Worm (Caenorhabditis elegans) whole organism, L4 larva: ENCODE measurements around the gene ZK370.4.

ENCODE experiments used
- F26F4.8 ChIP-seq: fragments of 200-800 bp; sonication (Bioruptor generic); conservative IDR thresholded peaks from 2 replicates; pipeline ENCODE4 v1.3.6; 2022; ENCODE audit warnings: missing genetic modification characterization, missing compliant biosample characterization
- F37D6.2 ChIP-seq: sonication (generic microtip); optimal IDR thresholded peaks from 2 replicates; lab custom pipeline; 2016; ENCODE audit warnings: mild to moderate bottlenecking, missing genetic modification characterization, missing compliant biosample characterization
- F44E2.7 ChIP-seq: fragments of 200-800 bp; sonication (Bioruptor generic); IDR thresholded peaks from 2 replicates; pipeline ENCODE4 v2.1.2; 2022; ENCODE audit warnings: missing genetic modification characterization, missing compliant biosample characterization
- T20F7.1 ChIP-seq: fragments of 200-800 bp; sonication (Bioruptor generic); optimal IDR thresholded peaks from 2 replicates; lab custom pipeline; 2018; ENCODE audit warnings: mild to moderate bottlenecking, missing genetic modification characterization, missing compliant biosample characterization
- ZK337.2 ChIP-seq: fragments of 200-800 bp; sonication (Bioruptor generic); IDR thresholded peaks from 2 replicates; pipeline ENCODE4 v1.3.6; 2022; ENCODE audit warnings: missing genetic modification reagents, missing genetic modification characterization, missing compliant biosample characterization
- aha-1 ChIP-seq: fragments of 150-350 bp; peaks from one replicate; lab custom pipeline; 2014; ENCODE audit warnings: missing biosample characterization, missing genetic modification characterization
- aly-2 ChIP-seq: sonication (generic microtip); optimal IDR thresholded peaks from 2 replicates; lab custom pipeline; 2018; ENCODE audit warnings: missing biosample characterization, missing genetic modification characterization
- ama-1 ChIP-seq: fragments of 150-350 bp; optimal IDR thresholded peaks from 2 replicates; lab custom pipeline; 2014; ENCODE audit warnings: inconsistent platforms, mixed read lengths
- ceh-20 ChIP-seq: fragments of 200-800 bp; sonication (Bioruptor generic); IDR thresholded peaks from 2 replicates; pipeline ENCODE4 v1.3.6; 2022; ENCODE audit warnings: missing genetic modification reagents, missing genetic modification characterization, missing compliant biosample characterization
- daf-16 ChIP-seq, 3 experiments: sonication (generic microtip); optimal IDR thresholded peaks; 2 replicates each; lab custom pipeline; 2016 to 2017; ENCODE audit warnings: missing genetic modification characterization in 3 of 3, missing genetic modification reagents in 3 of 3, mild to moderate bottlenecking in 2 of 3, missing compliant biosample characterization in 2 of 3, missing biosample characterization in 1 of 3, moderate library complexity in 1 of 3
- dmd-6 ChIP-seq: fragments of 200-800 bp; sonication (Bioruptor generic); IDR thresholded peaks from 2 replicates; pipeline ENCODE4 v1.3.6; 2022; ENCODE audit warnings: missing genetic modification reagents, missing genetic modification characterization, missing compliant biosample characterization
- dve-1 ChIP-seq: sonication (generic microtip); optimal IDR thresholded peaks from 2 replicates; lab custom pipeline; 2017; ENCODE audit warnings: antibody characterized with exemption, mild to moderate bottlenecking, missing genetic modification characterization, missing compliant biosample characterization; ENCODE audit not compliant: insufficient read depth
- fkh-10 ChIP-seq: fragments of 150-350 bp; optimal IDR thresholded peaks from 2 replicates; lab custom pipeline; 2014; ENCODE audit warnings: missing biosample characterization, missing genetic modification reagents, missing genetic modification characterization
- gei-8 ChIP-seq: fragments of 200-800 bp; sonication (Bioruptor generic); optimal IDR thresholded peaks from 2 replicates; lab custom pipeline; 2018; ENCODE audit warnings: mild to moderate bottlenecking, missing genetic modification characterization, missing compliant biosample characterization
- hif-1 ChIP-seq, 2 experiments: sonication (generic microtip); optimal IDR thresholded peaks; 2 replicates each; lab custom pipeline; 2016 to 2017; ENCODE audit warnings: missing compliant biosample characterization in 2 of 2, missing genetic modification characterization in 2 of 2, missing genetic modification reagents in 2 of 2, missing genotype in 2 of 2, mild to moderate bottlenecking in 1 of 2
- hlh-11 ChIP-seq: fragments of 200-800 bp; sonication (Bioruptor generic); optimal IDR thresholded peaks from 2 replicates; lab custom pipeline; 2018; ENCODE audit warnings: mild to moderate bottlenecking, missing genetic modification characterization, missing compliant biosample characterization
- hlh-30 ChIP-seq: sonication (generic microtip); optimal IDR thresholded peaks from 2 replicates; lab custom pipeline; 2017; ENCODE audit warnings: antibody characterized with exemption, mild to moderate bottlenecking, missing genetic modification characterization, missing compliant biosample characterization; ENCODE audit not compliant: insufficient read depth
- lim-7 ChIP-seq: fragments of 200-800 bp; sonication (Bioruptor generic); IDR thresholded peaks from 2 replicates; pipeline ENCODE4 v1.3.6; 2022; ENCODE audit warnings: missing genetic modification characterization, missing compliant biosample characterization
- lin-1 ChIP-seq: fragments of 200-800 bp; sonication (Bioruptor generic); IDR thresholded peaks from 2 replicates; pipeline ENCODE4 v1.3.6; 2022; ENCODE audit warnings: missing genetic modification reagents, missing genetic modification characterization, missing compliant biosample characterization
- lin-13 ChIP-seq: fragments of 150-350 bp; optimal IDR thresholded peaks from 2 replicates; lab custom pipeline; 2014; ENCODE audit warnings: missing biosample characterization, missing genetic modification reagents, missing genetic modification characterization
- lin-38 ChIP-seq: fragments of 200-800 bp; sonication (Bioruptor generic); IDR thresholded peaks from 2 replicates; pipeline ENCODE4 v1.3.6; 2022; ENCODE audit warnings: missing genetic modification reagents, missing genetic modification characterization, missing compliant biosample characterization
- madf-5 ChIP-seq, 2 experiments: fragments of 200-800 bp; sonication (Bioruptor generic); IDR thresholded peaks; 2 replicates each; pipeline ENCODE4 v1.3.6; 2022; ENCODE audit warnings: missing compliant biosample characterization in 2 of 2, missing genetic modification characterization in 2 of 2
- mep-1 ChIP-seq: fragments of 150-350 bp; sonication (generic microtip); optimal IDR thresholded peaks from 3 replicates; lab custom pipeline; 2014; ENCODE audit warnings: missing biosample characterization, missing genetic modification characterization
- mxl-2 ChIP-seq: fragments of 200-800 bp; sonication (Bioruptor generic); conservative IDR thresholded peaks from 2 replicates; pipeline ENCODE4 v1.3.6; 2022; ENCODE audit warnings: missing genetic modification reagents, missing genetic modification characterization, missing compliant biosample characterization
- nhr-10 ChIP-seq: fragments of 150-350 bp; optimal IDR thresholded peaks from 2 replicates; lab custom pipeline; 2014; ENCODE audit warnings: missing biosample characterization, missing genetic modification characterization
- nhr-102 ChIP-seq: sonication (generic microtip); optimal IDR thresholded peaks from 2 replicates; lab custom pipeline; 2016; ENCODE audit warnings: mild to moderate bottlenecking, missing genetic modification characterization, moderate library complexity, missing compliant biosample characterization
- nhr-11 ChIP-seq: fragments of 150-350 bp; optimal IDR thresholded peaks from 2 replicates; lab custom pipeline; 2014; ENCODE audit warnings: missing biosample characterization, missing genetic modification characterization
- nhr-25 ChIP-seq: sonication (generic microtip); optimal IDR thresholded peaks from 2 replicates; lab custom pipeline; 2017; ENCODE audit warnings: missing genetic modification characterization, mild to moderate bottlenecking, missing compliant biosample characterization, antibody characterized with exemption, moderate library complexity, borderline replicate concordance; ENCODE audit not compliant: insufficient read depth
- nhr-28 ChIP-seq: fragments of 150-350 bp; optimal IDR thresholded peaks from 2 replicates; lab custom pipeline; 2014; ENCODE audit warnings: missing biosample characterization, missing genetic modification characterization
- nhr-42 ChIP-seq: fragments of 200-800 bp; sonication (Bioruptor generic); IDR thresholded peaks from 2 replicates; pipeline ENCODE4 v1.3.6; 2022; ENCODE audit warnings: missing genetic modification characterization, missing compliant biosample characterization
- nhr-6 ChIP-seq: fragments of 150-350 bp; optimal IDR thresholded peaks from 2 replicates; lab custom pipeline; 2014; ENCODE audit warnings: missing biosample characterization, missing genetic modification characterization
- pha-4 ChIP-seq, 2 experiments: fragments of 150-350 bp in 1 of 2; fragments of 200-800 bp in 1 of 2; sonication (Bioruptor generic) in 1 of 2; IDR thresholded peaks in 1 of 2; optimal IDR thresholded peaks in 1 of 2; 2 replicates each; pipeline versions ENCODE4 v1.3.6 to Lab custom; 2014 to 2022; ENCODE audit warnings: missing genetic modification characterization in 2 of 2, missing genetic modification reagents in 2 of 2, missing biosample characterization in 1 of 2, missing compliant biosample characterization in 1 of 2
- php-3 ChIP-seq: fragments of 200-800 bp; sonication (Bioruptor generic); IDR thresholded peaks from 2 replicates; pipeline ENCODE4 v1.3.6; 2022; ENCODE audit warnings: missing genetic modification reagents, missing genetic modification characterization, missing compliant biosample characterization
- saeg-2 ChIP-seq: fragments of 200-800 bp; sonication (Bioruptor generic); IDR thresholded peaks from 2 replicates; pipeline ENCODE4 v1.3.6; 2022; ENCODE audit warnings: missing genetic modification reagents, missing genetic modification characterization, missing compliant biosample characterization
- skn-1 ChIP-seq: fragments of 150-350 bp; optimal IDR thresholded peaks from 2 replicates; lab custom pipeline; 2014; ENCODE audit warnings: missing biosample characterization, missing genetic modification characterization
- tra-1 ChIP-seq: fragments of 200-800 bp; sonication (Bioruptor generic); IDR thresholded peaks from 2 replicates; pipeline ENCODE4 v1.3.6; 2022; ENCODE audit warnings: missing genetic modification reagents, missing genetic modification characterization, missing compliant biosample characterization
- unc-130 ChIP-seq: sonication (generic microtip); optimal IDR thresholded peaks from 2 replicates; lab custom pipeline; 2016; ENCODE audit warnings: missing genetic modification reagents, missing genetic modification characterization, missing compliant biosample characterization
- unc-62 ChIP-seq, 3 experiments: fragments of 150-350 bp in 1 of 3; sonication (generic microtip); optimal IDR thresholded peaks in 2 of 3; peaks in 1 of 3; 1 replicate in 1 of 3; 2 replicates in 2 of 3; lab custom pipeline; 2014 to 2017; ENCODE audit warnings: missing biosample characterization in 3 of 3, missing genetic modification characterization in 3 of 3, missing genetic modification reagents in 3 of 3, missing genotype in 1 of 3
- vab-7 ChIP-seq: fragments of 200-800 bp; sonication (Bioruptor generic); IDR thresholded peaks from 2 replicates; pipeline ENCODE4 v1.3.6; 2022; ENCODE audit warnings: missing genetic modification reagents, missing genetic modification characterization, missing compliant biosample characterization
- zip-11 ChIP-seq: fragments of 200-800 bp; sonication (Bioruptor generic); IDR thresholded peaks from 2 replicates; pipeline ENCODE4 v1.3.6; 2022; ENCODE audit warnings: missing genetic modification characterization, missing compliant biosample characterization
- zip-2 ChIP-seq: fragments of 150-350 bp; optimal IDR thresholded peaks from 2 replicates; lab custom pipeline; 2014; ENCODE audit warnings: missing biosample characterization, missing genetic modification characterization

Gene ZK370.4

DNA sequence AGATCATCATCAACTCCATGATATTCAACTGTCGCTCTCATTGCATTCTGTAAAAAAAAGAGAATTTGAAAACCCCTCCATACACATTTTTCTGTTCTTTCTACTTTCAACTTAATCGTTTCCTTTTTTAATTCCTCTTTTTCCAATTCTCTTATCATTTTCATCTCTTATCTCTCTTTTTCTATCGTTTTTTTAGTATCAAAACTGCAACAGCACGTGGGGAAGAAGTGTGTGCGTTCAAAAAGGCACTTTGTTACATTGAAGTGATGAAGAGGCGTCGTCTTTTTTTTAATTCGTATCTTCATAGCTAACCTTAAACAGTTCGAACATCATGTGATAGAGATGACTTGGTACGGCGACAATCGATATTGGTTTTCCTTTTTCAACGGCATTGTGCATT lies 7.9 kb upstream of the ZK370.4 start (continued):
- TF ChIP-seq skn-1 = no peak
- no peak for TF ChIP-seq saeg-2 (GFP tag; lab: Robert Waterston, UW)
- no peak for TF ChIP-seq lim-7 (GFP tag; lab: Robert Waterston, UW)
- no peak for TF ChIP-seq fkh-10 (GFP tag; lab: Kevin White, UChicago)
- TF ChIP-seq mxl-2 (GFP tag; lab: Robert Waterston, UW) = no peak
- TF ChIP-seq php-3 (GFP tag; lab: Robert Waterston, UW) = peak; percentile 83
- peak; percentile 82 for TF ChIP-seq tra-1
- TF ChIP-seq dve-1 (tag; lab: Kevin White, UChicago) = peak; percentile 95
- no peak for TF ChIP-seq aly-2 (tag; lab: Kevin White, UChicago)
- peak; percentile 32 for TF ChIP-seq ama-1 (lab: Kevin White, UChicago)
- peak; percentile 43 for TF ChIP-seq nhr-10
- peak; percentile 96 for TF ChIP-seq dmd-6 (GFP tag; lab: Robert Waterston, UW)
- peak; percentile 77 for TF ChIP-seq lin-1 (GFP tag; lab: Robert Waterston, UW)
- TF ChIP-seq nhr-6 (tag; lab: Kevin White, UChicago) = peak; percentile 31
- peak; percentile 35 for TF ChIP-seq nhr-102 (tag; lab: Kevin White, UChicago)
- peak; percentile 29; the same call in 1 of the 2 replicates for TF ChIP-seq ceh-20 (GFP tag; lab: Robert Waterston, UW)
- TF ChIP-seq nhr-11 = no peak
- TF ChIP-seq ZK337.2 = no peak
- TF ChIP-seq gei-8 = peak; percentile 75
- peak; percentile 20 for TF ChIP-seq lin-13 (GFP tag; lab: Kevin White, UChicago)
- no peak for TF ChIP-seq F44E2.7 (GFP tag; lab: Robert Waterston, UW)
- no peak for TF ChIP-seq nhr-42 (GFP tag; lab: Robert Waterston, UW)

DNA sequence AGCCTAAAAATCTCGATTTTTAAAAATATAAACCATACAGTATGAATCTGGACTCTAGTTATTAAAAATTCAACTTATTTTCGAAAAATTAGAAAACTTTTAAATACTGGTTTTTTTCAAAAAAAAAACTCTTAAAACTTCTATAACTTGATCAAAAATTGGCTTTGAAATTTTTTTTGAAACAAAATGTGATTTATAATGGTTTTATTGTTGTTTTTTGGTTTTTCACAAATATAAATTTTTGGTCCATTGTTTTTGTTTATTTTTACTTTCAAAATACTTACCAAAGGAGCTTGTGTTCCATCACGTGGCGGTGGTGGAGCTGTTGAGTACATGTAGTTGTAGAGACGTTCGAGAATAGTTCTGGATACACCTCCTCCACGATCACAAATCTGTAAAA lies 7.1 kb upstream of the ZK370.4 start:
- TF ChIP-seq dve-1 (tag; lab: Kevin White, UChicago) (no peak), hif-1 (tag; optimal IDR thresholded peaks at IDR 0.05; lab: Kevin White, UChicago) (no peak), skn-1 (no peak), ZK337.2 (no peak), fkh-10 (GFP tag; lab: Kevin White, UChicago) (no peak), nhr-102 (tag; lab: Kevin White, UChicago) (no peak)
- TF ChIP-seq, all 104 proteins: peak for 0

DNA sequence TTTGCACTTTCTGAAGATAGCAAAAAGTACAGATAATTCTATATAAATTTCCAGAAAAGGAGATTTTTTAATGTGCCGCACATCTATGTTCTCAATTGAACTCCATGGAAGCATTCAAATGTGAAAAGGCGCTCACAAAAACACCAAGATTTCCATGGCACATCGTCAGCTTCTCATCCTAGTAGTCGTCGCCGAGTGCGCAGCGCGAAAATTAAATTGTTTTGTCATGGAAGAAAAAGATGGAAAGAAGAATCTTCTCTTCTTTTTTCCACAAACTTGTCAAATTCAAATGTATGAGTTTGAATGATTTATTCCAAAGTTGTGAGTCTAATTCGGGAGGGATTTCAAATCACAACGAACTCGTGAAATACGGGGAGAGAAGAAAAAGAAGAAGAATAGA lies 6.2 kb upstream of the ZK370.4 start:
- TF ChIP-seq lim-7 (GFP tag; lab: Robert Waterston, UW) (no peak), hlh-30 (tag; lab: Kevin White, UChicago) (no peak), zip-11 (no peak), lin-38 (GFP tag; lab: Robert Waterston, UW) (no peak), daf-16 (GFP tag; optimal IDR thresholded peaks at IDR 0.05; lab: Kevin White, UChicago) (no peak), daf-16 (tag; optimal IDR thresholded peaks at IDR 0.05; lab: Kevin White, UChicago) (no peak), fkh-10 (GFP tag; lab: Kevin White, UChicago) (peak; percentile 31)
- TF ChIP-seq, all 104 proteins: peak for 1

DNA sequence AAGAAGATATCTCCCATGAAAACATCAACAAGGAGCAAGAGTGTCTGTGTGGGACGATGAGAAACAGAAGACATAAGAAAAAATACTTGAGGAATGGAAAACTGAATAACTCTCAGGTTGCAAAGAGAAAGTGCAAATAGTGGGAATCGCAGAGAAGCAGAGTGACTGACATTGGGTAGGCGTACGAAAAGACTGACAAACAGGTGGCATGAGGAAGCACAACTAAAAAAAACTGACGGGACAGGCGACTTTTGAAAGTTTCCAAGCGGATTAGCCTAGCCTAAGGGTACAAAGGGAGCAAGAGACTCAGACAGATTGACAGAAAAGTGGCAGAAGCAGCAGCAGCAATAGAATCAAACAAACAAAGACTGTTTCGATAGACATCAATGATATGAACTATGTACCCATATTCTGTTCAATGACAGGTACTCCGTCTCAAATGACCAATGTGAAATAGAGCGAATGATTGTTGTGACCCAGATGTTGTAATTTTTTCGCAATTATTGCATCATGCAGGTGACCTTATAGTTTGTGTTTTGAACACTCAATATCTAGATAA lies 3.2 kb upstream of the ZK370.4 start:
- TF ChIP-seq F26F4.8 (no peak), unc-130 (no peak), mep-1 (peak; percentile 41), hlh-11 (tag; lab: Kevin White, UChicago) (peak; percentile 86), pha-4 (GFP tag; IDR thresholded peaks at IDR 0.05; lab: Robert Waterston, UW) (no peak), pha-4 (tag; optimal IDR thresholded peaks at IDR 0.05; lab: Kevin White, UChicago) (peak; percentile 11), lin-13 (GFP tag; lab: Kevin White, UChicago) (peak; percentile 7), saeg-2 (GFP tag; lab: Robert Waterston, UW) (0 out of 2 replicates have a peak, but pooled peaks have one; percentile 67), nhr-28 (tag; lab: Kevin White, UChicago) (peak; percentile 52), gei-8 (peak; percentile 5), zip-2 (no peak), aha-1 (peak; percentile 87), T20F7.1 (peak; percentile 10), nhr-25 (peak; percentile 36), dve-1 (tag; lab: Kevin White, UChicago) (peak; percentile 47), nhr-11 (peak; percentile 14), nhr-6 (tag; lab: Kevin White, UChicago) (no peak), dmd-6 (GFP tag; lab: Robert Waterston, UW) (peak; percentile 79), unc-62 (GFP tag; optimal IDR thresholded peaks at IDR 0.05 in 1 of 2; lab: Kevin White, UChicago) (peak in 1 of 2 experiments; percentile 82), unc-62 (tag; optimal IDR thresholded peaks at IDR 0.05; lab: Kevin White, UChicago) (no peak), vab-7 (GFP tag; lab: Robert Waterston, UW) (0 out of 2 replicates have a peak, but pooled peaks have one; percentile 19), daf-16 (GFP tag; optimal IDR thresholded peaks at IDR 0.05; lab: Kevin White, UChicago) (peak; percentile 12 to 92), daf-16 (tag; optimal IDR thresholded peaks at IDR 0.05; lab: Kevin White, UChicago) (peak; percentile 27), F37D6.2 (tag; lab: Kevin White, UChicago) (no peak), madf-5 (GFP tag; IDR thresholded peaks at IDR 0.05; lab: Robert Waterston, UW) (no peak)
